Fruit fly (Drosophila melanogaster): ENCODE measurements around the gene meng.

Gene meng

DNA sequence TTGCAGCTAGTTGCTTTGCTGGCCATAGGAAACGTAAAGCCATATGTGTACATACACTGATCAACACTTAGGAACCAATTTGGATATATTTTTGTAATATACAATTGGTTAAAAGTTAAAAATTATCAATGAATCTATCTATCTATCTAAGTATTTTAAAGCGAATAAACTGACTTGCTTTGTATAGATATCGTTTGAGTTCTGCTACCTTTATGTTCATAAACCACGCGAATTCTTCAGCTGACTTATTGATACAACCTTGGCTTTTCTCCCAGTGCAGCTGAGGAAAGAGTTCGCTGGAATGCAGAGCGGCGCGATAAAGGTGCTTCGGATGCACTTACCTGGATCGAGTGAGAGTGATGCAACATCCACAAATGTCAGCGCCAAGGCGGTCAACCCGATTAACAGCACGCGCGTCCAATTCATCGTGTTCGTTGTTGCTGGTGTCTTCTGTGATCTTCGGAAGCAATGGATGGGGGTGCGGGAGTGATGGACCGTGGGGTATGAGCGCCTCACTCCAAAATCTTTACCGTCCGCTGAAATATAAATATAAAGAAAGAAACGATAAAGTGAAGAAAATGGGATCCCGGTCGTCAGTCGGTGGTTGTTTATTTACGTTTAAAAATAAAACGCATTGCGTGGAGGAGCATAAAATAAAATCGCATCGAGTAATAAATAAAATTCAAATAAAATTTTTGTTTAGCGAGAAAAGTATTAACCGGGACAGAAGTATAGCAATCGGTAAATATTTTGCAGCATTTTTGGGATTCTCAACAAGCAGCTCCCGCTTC lies 40.7 kb upstream of the meng start (continued):
- TF ChIP-seq zfh2 (GFP tag; optimal IDR thresholded peaks at IDR 0.05) = no peak
- no peak for TF ChIP-seq C15 (GFP tag; IDR thresholded peaks at IDR 0.05)
- TF ChIP-seq trh (GFP tag; optimal IDR thresholded peaks at IDR 0.05) = no peak
- peak; percentile 44 for TF ChIP-seq CG2712 (tag; optimal IDR thresholded peaks at IDR 0.05)
- TF ChIP-seq pnt (GFP tag; optimal IDR thresholded peaks at IDR 0.05) = no peak

DNA sequence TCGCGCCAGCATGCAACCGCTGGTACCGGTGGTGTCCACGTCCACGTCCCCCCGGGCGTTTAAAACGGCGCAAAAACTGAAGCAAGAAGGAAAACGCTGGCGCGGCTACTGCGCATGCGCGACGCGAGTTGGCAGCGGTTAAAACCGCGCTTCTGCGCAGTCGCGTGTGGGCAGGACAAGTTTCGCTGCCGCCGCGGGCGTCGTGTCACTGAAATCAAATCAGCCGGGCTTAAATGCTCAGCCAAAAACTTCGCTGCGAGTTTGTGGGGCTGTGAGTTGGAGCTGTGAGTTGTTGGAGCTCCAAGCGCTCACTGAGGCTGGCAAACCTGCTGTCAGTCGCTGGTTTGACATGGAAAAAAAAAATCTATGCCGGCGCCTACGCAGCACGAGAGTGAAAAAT lies 37.2 kb upstream of the meng start:
- 0 out of 2 replicates have a peak, but pooled peaks have one; percentile 15 for TF ChIP-seq sna (GFP tag; IDR thresholded peaks at IDR 0.05; ENCODE audit: partially characterized antibody)
- peak; percentile 67; the same call in 1 of the 2 replicates for TF ChIP-seq Adf1 (GFP tag; IDR thresholded peaks at IDR 0.05)
- TF ChIP-seq CG8359 (GFP tag; optimal IDR thresholded peaks at IDR 0.05; ENCODE audit: borderline replicate concordance) = peak; percentile 99
- peak; percentile 37; the same call in 1 of the 3 replicates for TF ChIP-seq sr (GFP tag; IDR thresholded peaks at IDR 0.05)
- TF ChIP-seq CG8944 (GFP tag; optimal IDR thresholded peaks at IDR 0.05) = no peak
- TF ChIP-seq Bgb (GFP tag; IDR thresholded peaks at IDR 0.05; ENCODE audit: partially characterized antibody) = no peak
- no peak for TF ChIP-seq tna (GFP tag; IDR thresholded peaks at IDR 0.05; ENCODE audit: partially characterized antibody)
- TF ChIP-seq ewg (GFP tag; optimal IDR thresholded peaks at IDR 0.05) = peak; percentile 22
- 0 out of 4 replicates have a peak, but pooled peaks have one; percentile 48 for TF ChIP-seq chinmo (GFP tag; IDR thresholded peaks at IDR 0.05; ENCODE audit: partially characterized antibody)
- TF ChIP-seq Dp (GFP tag; optimal IDR thresholded peaks at IDR 0.05) = no peak
- TF ChIP-seq CG5180 (GFP tag; optimal IDR thresholded peaks at IDR 0.05) = peak; percentile 79
- TF ChIP-seq disco-r (GFP tag; optimal IDR thresholded peaks at IDR 0.05) = no peak
- peak; percentile 16 for TF ChIP-seq CG12769 (tag; optimal IDR thresholded peaks at IDR 0.05)
- no peak for TF ChIP-seq CG8924 (tag; optimal IDR thresholded peaks at IDR 0.05)
- TF ChIP-seq otp (GFP tag; IDR thresholded peaks at IDR 0.05) = 0 out of 3 replicates have a peak, but pooled peaks have one; percentile 6
- TF ChIP-seq CG6175 (GFP tag; IDR thresholded peaks at IDR 0.05) = 0 out of 3 replicates have a peak, but pooled peaks have one; percentile 26
- TF ChIP-seq CG14014 (GFP tag; IDR thresholded peaks at IDR 0.05) = peak; percentile 5; the same call in 1 of the 2 replicates
- TF ChIP-seq CG9932 (GFP tag; IDR thresholded peaks at IDR 0.05) = 0 out of 2 replicates have a peak, but pooled peaks have one; percentile 13
- peak; percentile 28; the same call in 1 of the 2 replicates for TF ChIP-seq H2.0 (GFP tag; IDR thresholded peaks at IDR 0.05)
- 0 out of 3 replicates have a peak, but pooled peaks have one; percentile 15 for TF ChIP-seq knrl (GFP tag; IDR thresholded peaks at IDR 0.05; ENCODE audit: partially characterized antibody)

DNA sequence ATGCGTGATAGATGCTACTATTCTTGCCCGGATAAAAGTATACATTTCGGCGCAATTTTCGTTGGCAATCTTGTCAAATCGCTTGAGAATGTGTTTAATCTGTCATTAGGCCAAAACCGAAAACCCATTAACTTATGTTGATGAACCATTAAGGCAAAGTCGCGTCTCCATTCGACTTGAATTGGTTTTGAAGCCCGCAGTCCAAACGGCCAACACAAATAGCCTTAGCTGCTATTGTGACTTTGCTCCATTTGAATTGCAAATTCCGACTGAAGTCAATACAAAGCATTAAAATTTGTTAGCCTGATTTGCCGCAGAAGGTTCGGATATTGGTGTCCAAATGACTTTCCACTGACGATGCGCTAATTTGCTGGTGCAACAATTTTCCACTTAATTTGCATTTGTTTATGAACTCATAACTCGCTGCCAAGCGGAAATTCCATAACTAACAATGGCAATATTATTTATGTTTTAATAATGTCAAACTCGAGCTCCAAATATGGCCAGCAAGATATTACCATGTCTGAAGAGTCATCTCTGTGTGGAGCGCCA lies 35.9 kb upstream of the meng start:
- no peak for TF ChIP-seq Rfx (GFP tag; IDR thresholded peaks at IDR 0.05)
- TF ChIP-seq CG13894 (tag; optimal IDR thresholded peaks at IDR 0.05) = peak; percentile 1
- no peak for TF ChIP-seq ham (GFP tag; IDR thresholded peaks at IDR 0.05)
- TF ChIP-seq vvl (GFP tag; IDR thresholded peaks at IDR 0.05) = peak; percentile 65; the same call in 1 of the 2 replicates
- TF ChIP-seq Awh (GFP tag; IDR thresholded peaks at IDR 0.05) = peak; percentile 69; the same call in 1 of the 2 replicates
- TF ChIP-seq Neu2 (GFP tag; optimal IDR thresholded peaks at IDR 0.05; ENCODE audit: borderline replicate concordance) = no peak
- no peak for TF ChIP-seq gfzf (GFP tag; optimal IDR thresholded peaks at IDR 0.05)
- no peak for TF ChIP-seq ara (GFP tag; IDR thresholded peaks at IDR 0.05)
- peak; percentile 73; the same call in 1 of the 4 replicates for TF ChIP-seq chinmo (GFP tag; IDR thresholded peaks at IDR 0.05; ENCODE audit: partially characterized antibody)
- TF ChIP-seq CG16779 (GFP tag; IDR thresholded peaks at IDR 0.05) = no peak
- no peak for TF ChIP-seq CG9215 (GFP tag; IDR thresholded peaks at IDR 0.05)
- no peak for TF ChIP-seq crol (GFP tag; IDR thresholded peaks at IDR 0.05)
- no peak for TF ChIP-seq Ssrp (tag; optimal IDR thresholded peaks at IDR 0.05)
- peak in 1 of 2 experiments; percentile 9 for TF ChIP-seq Pdp1 (GFP tag; optimal IDR thresholded peaks at IDR 0.05)
- TF ChIP-seq z (GFP tag; IDR thresholded peaks at IDR 0.05) = no peak
- TF ChIP-seq CG4707 (GFP tag; optimal IDR thresholded peaks at IDR 0.05) = no peak
- TF ChIP-seq CG16863 (GFP tag; optimal IDR thresholded peaks at IDR 0.05) = no peak
- no peak for TF ChIP-seq Ets65A (GFP tag)
- peak; percentile 43 for TF ChIP-seq sd (tag; optimal IDR thresholded peaks at IDR 0.05)
- TF ChIP-seq CG12659 (GFP tag; optimal IDR thresholded peaks at IDR 0.05) = no peak
- TF ChIP-seq abd-A (tag; optimal IDR thresholded peaks at IDR 0.05) = peak; percentile 74
- no peak for TF ChIP-seq CG10431 (GFP tag; optimal IDR thresholded peaks at IDR 0.05)
